Fruit fly (Drosophila melanogaster) whole organism, embryonic: Measurements from ENCODE around the gene CG43245.

Experiments
- B-H1 ChIP-seq: fragments of 200-800 bp; sonication (Bioruptor generic); IDR thresholded peaks from 3 replicates; pipeline ENCODE4 v1.3.6; 2022; ENCODE audit warnings: missing biosample characterization, missing genetic modification characterization
- Blimp-1 ChIP-seq: fragments of 200-800 bp; sonication (Bioruptor generic); optimal IDR thresholded peaks from 3 replicates; lab custom pipeline; 2018; ENCODE audit warnings: missing biosample characterization, missing genetic modification characterization, mild to moderate bottlenecking, moderate library complexity, missing genetic modification reagents
- CG10431 ChIP-seq: fragments of 200-800 bp; sonication (Bioruptor generic); optimal IDR thresholded peaks from 3 replicates; lab custom pipeline; 2018; ENCODE audit warnings: missing biosample characterization, mild to moderate bottlenecking, missing genetic modification characterization
- CG10565 ChIP-seq: fragments of 200-800 bp; sonication (Bioruptor generic); optimal IDR thresholded peaks from 3 replicates; lab custom pipeline; 2016; ENCODE audit warnings: missing biosample characterization, mild to moderate bottlenecking, missing genetic modification characterization
- CG11093 ChIP-seq: fragments of 200-800 bp; sonication (Bioruptor generic); IDR thresholded peaks from 3 replicates; pipeline ENCODE4 v1.3.6; 2022; ENCODE audit warnings: missing biosample characterization, missing genetic modification characterization
- CG11504 ChIP-seq: fragments of 200-800 bp; sonication (Bioruptor generic); optimal IDR thresholded peaks from 3 replicates; lab custom pipeline; 2019; ENCODE audit warnings: missing biosample characterization, mild to moderate bottlenecking, missing genetic modification characterization, moderate library complexity
- CG11723 ChIP-seq: fragments of 200-800 bp; sonication (Bioruptor generic); optimal IDR thresholded peaks from 2 replicates; lab custom pipeline; 2017; ENCODE audit warnings: missing biosample characterization, mild to moderate bottlenecking, missing genetic modification characterization
- CG12391 ChIP-seq: fragments of 200-800 bp; sonication (Bioruptor generic); optimal IDR thresholded peaks from 3 replicates; lab custom pipeline; 2018; ENCODE audit warnings: missing biosample characterization, mild to moderate bottlenecking, missing genetic modification characterization, moderate library complexity
- CG12769 ChIP-seq: fragments of 200-800 bp; sonication (Bioruptor generic); optimal IDR thresholded peaks from 2 replicates; lab custom pipeline; 2019; ENCODE audit warnings: missing biosample characterization, mild to moderate bottlenecking, missing genetic modification characterization, moderate library complexity
- CG14965 ChIP-seq: fragments of 200-800 bp; sonication (Bioruptor generic); optimal IDR thresholded peaks from 2 replicates; lab custom pipeline; 2016; ENCODE audit warnings: missing biosample characterization, missing genetic modification characterization, borderline replicate concordance
- CG16813 ChIP-seq: fragments of 200-800 bp; sonication (Bioruptor generic); IDR thresholded peaks from 3 replicates; pipeline ENCODE4 v1.3.6; 2022; ENCODE audit warnings: missing biosample characterization, missing genetic modification characterization; ENCODE audit not compliant: partially characterized antibody
- CG17361 ChIP-seq: fragments of 200-800 bp; sonication (Bioruptor generic); IDR thresholded peaks from 3 replicates; pipeline ENCODE4 v1.3.6; 2022; ENCODE audit warnings: missing biosample characterization, missing genetic modification characterization
- CG2712 ChIP-seq: fragments of 200-800 bp; optimal IDR thresholded peaks from 3 replicates; lab custom pipeline; 2019; ENCODE audit warnings: missing biosample characterization, mild to moderate bottlenecking, missing genetic modification characterization, moderate library complexity
- CG33213 ChIP-seq: fragments of 200-800 bp; sonication (Bioruptor generic); optimal IDR thresholded peaks from 3 replicates; lab custom pipeline; 2016; ENCODE audit warnings: missing biosample characterization, missing genetic modification characterization
- CG34224 ChIP-seq: fragments of 200-800 bp; sonication (Bioruptor generic); IDR thresholded peaks from 3 replicates; pipeline ENCODE4 v1.3.6; 2022; ENCODE audit warnings: missing biosample characterization, missing genetic modification characterization; ENCODE audit not compliant: partially characterized antibody
- CG43689 ChIP-seq: fragments of 200-800 bp; sonication (Bioruptor generic); IDR thresholded peaks from 2 replicates; pipeline ENCODE4 v1.3.6; 2022; ENCODE audit warnings: missing biosample characterization, missing genetic modification characterization
- CG5953 ChIP-seq: fragments of 200-800 bp; sonication (Bioruptor generic); IDR thresholded peaks from 2 replicates; pipeline ENCODE4 v1.3.6; 2022; ENCODE audit warnings: missing biosample characterization, missing genetic modification characterization
- CG7839 ChIP-seq: fragments of 200-800 bp; sonication (Bioruptor generic); optimal IDR thresholded peaks from 3 replicates; lab custom pipeline; 2018; ENCODE audit warnings: missing biosample characterization, mild to moderate bottlenecking, missing genetic modification characterization, moderate library complexity
- CG9437 ChIP-seq: fragments of 200-800 bp; sonication (Bioruptor generic); optimal IDR thresholded peaks from 2 replicates; lab custom pipeline; 2018; ENCODE audit warnings: missing biosample characterization, mild to moderate bottlenecking, missing genetic modification characterization
- CoRest ChIP-seq: fragments of 200-800 bp; sonication (Bioruptor generic); optimal IDR thresholded peaks from 3 replicates; lab custom pipeline; 2018; ENCODE audit warnings: missing biosample characterization, mild to moderate bottlenecking, missing genetic modification characterization, moderate library complexity
- D ChIP-seq, 2 experiments: fragments of 200-800 bp in 1 of 2; fragments of >200 bp in 1 of 2; sonication (Bioruptor generic) in 1 of 2; optimal IDR thresholded peaks; 2 replicates in 1 of 2; 3 replicates in 1 of 2; lab custom pipeline; 2017; ENCODE audit warnings: mild to moderate bottlenecking in 1 of 2, missing biosample characterization in 1 of 2, missing genetic modification characterization in 1 of 2, missing genetic modification reagents in 1 of 2
- Dfd ChIP-seq, 2 experiments: fragments of >200 bp; optimal IDR thresholded peaks; 2 replicates each; lab custom pipeline; 2017; ENCODE audit warnings: missing biosample characterization in 2 of 2, missing genetic modification characterization in 2 of 2
- Dref ChIP-seq: fragments of 200-800 bp; sonication (Bioruptor generic); IDR thresholded peaks from 2 replicates; pipeline ENCODE4 v1.3.6; 2022; ENCODE audit warnings: missing biosample characterization, missing genetic modification characterization
- E2f1 ChIP-seq: fragments of 200-800 bp; sonication (Bioruptor generic); IDR thresholded peaks from 2 replicates; pipeline ENCODE4 v1.3.6; 2022; ENCODE audit warnings: missing biosample characterization, missing genetic modification characterization
- HHEX ChIP-seq: fragments of 200-800 bp; sonication (Bioruptor generic); optimal IDR thresholded peaks from 3 replicates; lab custom pipeline; 2017; ENCODE audit warnings: missing biosample characterization, mild to moderate bottlenecking, missing genetic modification characterization, missing genetic modification reagents
- HmgZ ChIP-seq: fragments of 200-800 bp; sonication (Bioruptor generic); optimal IDR thresholded peaks from 2 replicates; lab custom pipeline; 2018; ENCODE audit warnings: missing biosample characterization, mild to moderate bottlenecking, missing genetic modification characterization
- Med ChIP-seq: fragments of 200-800 bp; sonication (Bioruptor generic); peaks from one replicate; lab custom pipeline; 2016; ENCODE audit warnings: missing biosample characterization, missing genetic modification characterization, mild to moderate bottlenecking, inconsistent platforms, moderate library complexity
- Sox102F ChIP-seq: fragments of 200-800 bp; sonication (Bioruptor generic); optimal IDR thresholded peaks from 2 replicates; lab custom pipeline; 2018; ENCODE audit warnings: missing biosample characterization, mild to moderate bottlenecking, missing genetic modification characterization, moderate library complexity
- abd-A ChIP-seq: fragments of 200-800 bp; sonication (Bioruptor generic); optimal IDR thresholded peaks from 3 replicates; lab custom pipeline; 2019; ENCODE audit warnings: missing biosample characterization, mild to moderate bottlenecking, missing genetic modification characterization, moderate library complexity
- bbx ChIP-seq: fragments of 200-800 bp; sonication (Bioruptor generic); IDR thresholded peaks from 2 replicates; pipeline ENCODE4 v1.3.6; 2022; ENCODE audit warnings: missing biosample characterization, missing genetic modification characterization; ENCODE audit not compliant: partially characterized antibody
- bsh ChIP-seq, 2 experiments: fragments of 200-800 bp; sonication (Bioruptor generic); optimal IDR thresholded peaks; 2 replicates each; lab custom pipeline; 2017 to 2018; ENCODE audit warnings: mild to moderate bottlenecking in 2 of 2, missing biosample characterization in 2 of 2, missing genetic modification characterization in 2 of 2, moderate library complexity in 1 of 2
- ci ChIP-seq: fragments of 200-800 bp; sonication (Bioruptor generic); IDR thresholded peaks from 3 replicates; pipeline ENCODE4 v1.3.6; 2022; ENCODE audit warnings: missing biosample characterization, missing genetic modification characterization
- crol ChIP-seq: fragments of 200-800 bp; sonication (Bioruptor generic); IDR thresholded peaks from 2 replicates; pipeline ENCODE4 v1.3.6; 2022; ENCODE audit warnings: missing biosample characterization, missing genetic modification characterization
- danr ChIP-seq: fragments of 200-800 bp; sonication (Bioruptor generic); IDR thresholded peaks from 2 replicates; pipeline ENCODE4 v1.3.6; 2022; ENCODE audit warnings: missing biosample characterization, missing genetic modification characterization
- dmrt99B ChIP-seq: fragments of 200-800 bp; sonication (Bioruptor generic); optimal IDR thresholded peaks from 2 replicates; lab custom pipeline; 2018; ENCODE audit warnings: missing biosample characterization, mild to moderate bottlenecking, missing genetic modification characterization, moderate library complexity
- grn ChIP-seq: fragments of 200-800 bp; sonication (Bioruptor generic); optimal IDR thresholded peaks from 3 replicates; lab custom pipeline; 2017; ENCODE audit warnings: missing biosample characterization, missing genetic modification characterization
- gt ChIP-seq: fragments of 200-800 bp; sonication (Bioruptor generic); IDR thresholded peaks from 2 replicates; pipeline ENCODE4 v1.3.6; 2022; ENCODE audit warnings: missing biosample characterization, missing genetic modification characterization
- lmd ChIP-seq: fragments of 200-800 bp; sonication (Bioruptor generic); IDR thresholded peaks from 2 replicates; pipeline ENCODE4 v1.3.6; 2022; ENCODE audit warnings: missing biosample characterization, missing genetic modification characterization
- lola ChIP-seq, 3 experiments: fragments of >200 bp in 2 of 3; fragments of 200-800 bp in 1 of 3; sonication (Bioruptor generic) in 1 of 3; optimal IDR thresholded peaks; 2 replicates each; lab custom pipeline; 2017 to 2019; ENCODE audit warnings: missing biosample characterization in 3 of 3, missing genetic modification characterization in 3 of 3, mild to moderate bottlenecking in 1 of 3, moderate library complexity in 1 of 3
- nom ChIP-seq: fragments of 200-800 bp; sonication (Bioruptor generic); optimal IDR thresholded peaks from 2 replicates; lab custom pipeline; 2017; ENCODE audit warnings: missing biosample characterization, missing genetic modification characterization, mild to moderate bottlenecking, moderate library complexity, missing genetic modification reagents
- oc ChIP-seq: fragments of 200-800 bp; sonication (Bioruptor generic); optimal IDR thresholded peaks from 2 replicates; lab custom pipeline; 2018; ENCODE audit warnings: missing biosample characterization, mild to moderate bottlenecking, missing genetic modification characterization, moderate library complexity
- pb ChIP-seq: fragments of 200-800 bp; sonication (Bioruptor generic); optimal IDR thresholded peaks from 3 replicates; lab custom pipeline; 2016; ENCODE audit warnings: missing biosample characterization, missing genetic modification characterization
- ranshi ChIP-seq: fragments of 200-800 bp; sonication (Bioruptor generic); IDR thresholded peaks from 2 replicates; pipeline ENCODE4 v1.3.6; 2022; ENCODE audit warnings: missing biosample characterization, missing genetic modification characterization
- ro ChIP-seq: fragments of 200-800 bp; sonication (Bioruptor generic); IDR thresholded peaks from 2 replicates; pipeline ENCODE4 v1.3.6; 2022; ENCODE audit warnings: missing biosample characterization, missing genetic modification characterization
- trh ChIP-seq: fragments of 200-800 bp; sonication (Bioruptor generic); optimal IDR thresholded peaks from 2 replicates; lab custom pipeline; 2016; ENCODE audit warnings: missing biosample characterization, missing genetic modification characterization
- vvl ChIP-seq: fragments of 200-800 bp; sonication (Bioruptor generic); IDR thresholded peaks from 2 replicates; pipeline ENCODE4 v1.3.6; 2022; ENCODE audit warnings: missing biosample characterization, missing genetic modification characterization
- zfh1 ChIP-seq: fragments of 200-800 bp; sonication (Bioruptor generic); IDR thresholded peaks from 3 replicates; pipeline ENCODE4 v1.3.6; 2022; ENCODE audit warnings: missing biosample characterization, missing genetic modification characterization

The CG43245 gene

dm6 chr3L:10777493-10777897 is 5.8 kb downstream of the CG43245 start (continued):
- TF ChIP-seq D (optimal IDR thresholded peaks at IDR 0.05; lab: Kevin White, UChicago) (no peak), D (GFP tag; optimal IDR thresholded peaks at IDR 0.05; lab: Kevin White, UChicago) (peak; percentile 6), oc (tag; lab: Kevin White, UChicago) (no peak), grn (GFP tag; lab: Kevin White, UChicago) (no peak), E2f1 (no peak), CG14965 (GFP tag; lab: Kevin White, UChicago) (no peak), CG12391 (tag; lab: Kevin White, UChicago) (peak; percentile 6), CG10431 (GFP tag; lab: Kevin White, UChicago) (no peak), CG11723 (GFP tag; lab: Kevin White, UChicago) (no peak), nom (GFP tag; lab: Kevin White, UChicago) (no peak), dmrt99B (tag; lab: Kevin White, UChicago) (peak; percentile 52), lola (GFP tag; optimal IDR thresholded peaks at IDR 0.05; lab: Kevin White, UChicago) (peak in 1 of 3 experiments; percentile 5), trh (no peak), Dref (GFP tag; lab: Robert Waterston, UW) (no peak), Blimp-1 (GFP tag; lab: Kevin White, UChicago) (peak; percentile 61), HmgZ (tag; lab: Kevin White, UChicago) (no peak), ci (GFP tag; lab: Robert Waterston, UW) (no peak), vvl (GFP tag; lab: Robert Waterston, UW) (no peak), bsh (GFP tag; optimal IDR thresholded peaks at IDR 0.05; lab: Kevin White, UChicago) (peak in 1 of 2 experiments; percentile 19), CG17361 (GFP tag; lab: Robert Waterston, UW) (0 out of 3 replicates have a peak, but pooled peaks have one; percentile 37), CoRest (tag; lab: Kevin White, UChicago) (no peak), HHEX (no peak), CG11504 (peak; percentile 28), Sox102F (peak; percentile 10), CG9437 (no peak), CG2712 (tag; lab: Kevin White, UChicago) (peak; percentile 45), CG12769 (tag; lab: Kevin White, UChicago) (no peak), CG5953 (no peak), abd-A (tag; lab: Kevin White, UChicago) (no peak), CG34224 (GFP tag; lab: Robert Waterston, UW) (no peak), ranshi (GFP tag; lab: Robert Waterston, UW) (no peak), gt (GFP tag; lab: Robert Waterston, UW) (no peak), CG10565 (no peak), ro (no peak), CG11093 (no peak), bbx (no peak), CG43689 (GFP tag; lab: Robert Waterston, UW) (no peak)

dm6 chr3L:10777909-10778308 is 6.2 kb downstream of the CG43245 start:
- TF ChIP-seq CG33213 (GFP tag; lab: Kevin White, UChicago), result no peak
- TF ChIP-seq CG7839 (tag; lab: Kevin White, UChicago), result no peak
- TF ChIP-seq zfh1 (GFP tag; lab: Robert Waterston, UW), result 0 out of 3 replicates have a peak, but pooled peaks have one; percentile 11
- no peak for TF ChIP-seq CG16813
- TF ChIP-seq B-H1 (GFP tag; lab: Robert Waterston, UW), result no peak
- no peak for TF ChIP-seq danr (GFP tag; lab: Robert Waterston, UW)
- TF ChIP-seq Dfd (GFP tag; optimal IDR thresholded peaks at IDR 0.05; lab: Kevin White, UChicago), result no peak
- peak; percentile 27 for TF ChIP-seq Med
- TF ChIP-seq pb (GFP tag; lab: Kevin White, UChicago), result no peak
- TF ChIP-seq CG17361 (GFP tag; lab: Robert Waterston, UW), result 0 out of 3 replicates have a peak, but pooled peaks have one; percentile 1
- peak; percentile 39; the same call in 1 of the 2 replicates for TF ChIP-seq crol (GFP tag; lab: Robert Waterston, UW)
- 0 out of 2 replicates have a peak, but pooled peaks have one; percentile 11 for TF ChIP-seq lmd (GFP tag; lab: Robert Waterston, UW)
